Worm (Caenorhabditis elegans) whole organism, L2 larva: ENCODE results near the gene set-20.

ENCODE experiments used
- dmd-4 ChIP-seq: sonication (generic microtip); optimal IDR thresholded peaks from 2 replicates; lab custom pipeline; 2017; ENCODE audit warnings: missing biosample characterization, missing genetic modification characterization
- skn-1 ChIP-seq: sonication (generic microtip); optimal IDR thresholded peaks from 2 replicates; lab custom pipeline; 2017; ENCODE audit warnings: missing biosample characterization, missing genetic modification characterization
- ztf-11 ChIP-seq: sonication (generic microtip); optimal IDR thresholded peaks from 2 replicates; lab custom pipeline; 2017; ENCODE audit warnings: missing biosample characterization, missing genetic modification characterization

ce11 chrX:5659614-5660013 is 26.3 kb downstream of the set-20 start, which contains the start of gene T22B7.22:
- TF ChIP-seq ztf-11 (tag; lab: Kevin White, UChicago): no peak
- TF ChIP-seq skn-1 (tag; lab: Kevin White, UChicago): no peak
- no peak for TF ChIP-seq dmd-4 (tag; lab: Kevin White, UChicago)
